Worm (Caenorhabditis elegans): Measurements from ENCODE around the gene gana-1.
A peak's percentile ranks its signal among the peaks of the same experiment; 100 is the strongest.

The gana-1 gene

DNA sequence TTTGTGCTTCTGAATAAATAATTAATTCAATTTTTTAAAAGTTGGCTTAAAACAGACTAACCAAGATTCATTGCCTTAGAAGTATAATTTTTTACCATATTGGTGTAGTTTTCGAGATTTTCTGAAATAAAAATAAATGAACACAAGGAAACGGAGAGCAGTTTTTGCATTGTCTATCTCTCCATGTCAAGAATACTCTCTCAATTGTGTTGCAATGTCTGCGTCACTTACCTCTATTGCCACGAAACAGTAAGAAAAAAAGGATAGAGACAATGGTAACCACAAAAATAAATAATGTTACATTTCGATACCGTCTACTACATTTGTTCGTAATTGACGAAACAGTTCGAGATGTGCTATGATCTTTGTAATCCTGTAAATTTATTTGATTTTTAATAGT is 4.1 kb upstream of the gana-1 start, which contains the start of gene R07B7.10:
R07B7.10 (plus strand) TSS at position 285 of the 400 bp plus-strand sequence.
- TF ChIP-seq mdl-1 (tag; optimal IDR thresholded peaks at IDR 0.05) = no peak
- no peak for TF ChIP-seq F13H6.1 (tag; optimal IDR thresholded peaks at IDR 0.05)
- TF ChIP-seq crh-2 (tag; optimal IDR thresholded peaks at IDR 0.05) = peak; percentile 12
- TF ChIP-seq sma-9 (GFP tag; optimal IDR thresholded peaks at IDR 0.05) = peak; percentile 0
- no peak for TF ChIP-seq sma-9 (tag; optimal IDR thresholded peaks at IDR 0.05)

ce11 chrV:12084216-12084615 is 2.8 kb upstream of the gana-1 start, which contains the start of gene R07B7.8:
Gene R07B7.8, minus strand, starts transcription at chrV:12084316.
- TF ChIP-seq F13H6.1 (tag; optimal IDR thresholded peaks at IDR 0.05) = no peak
- no peak for TF ChIP-seq ceh-16 (tag; optimal IDR thresholded peaks at IDR 0.05)
- TF ChIP-seq sma-3 (GFP tag; optimal IDR thresholded peaks at IDR 0.05) = no peak
- TF ChIP-seq ztf-11 (tag; optimal IDR thresholded peaks at IDR 0.05) = no peak
- TF ChIP-seq mab-5 (tag; optimal IDR thresholded peaks at IDR 0.05) = no peak

DNA sequence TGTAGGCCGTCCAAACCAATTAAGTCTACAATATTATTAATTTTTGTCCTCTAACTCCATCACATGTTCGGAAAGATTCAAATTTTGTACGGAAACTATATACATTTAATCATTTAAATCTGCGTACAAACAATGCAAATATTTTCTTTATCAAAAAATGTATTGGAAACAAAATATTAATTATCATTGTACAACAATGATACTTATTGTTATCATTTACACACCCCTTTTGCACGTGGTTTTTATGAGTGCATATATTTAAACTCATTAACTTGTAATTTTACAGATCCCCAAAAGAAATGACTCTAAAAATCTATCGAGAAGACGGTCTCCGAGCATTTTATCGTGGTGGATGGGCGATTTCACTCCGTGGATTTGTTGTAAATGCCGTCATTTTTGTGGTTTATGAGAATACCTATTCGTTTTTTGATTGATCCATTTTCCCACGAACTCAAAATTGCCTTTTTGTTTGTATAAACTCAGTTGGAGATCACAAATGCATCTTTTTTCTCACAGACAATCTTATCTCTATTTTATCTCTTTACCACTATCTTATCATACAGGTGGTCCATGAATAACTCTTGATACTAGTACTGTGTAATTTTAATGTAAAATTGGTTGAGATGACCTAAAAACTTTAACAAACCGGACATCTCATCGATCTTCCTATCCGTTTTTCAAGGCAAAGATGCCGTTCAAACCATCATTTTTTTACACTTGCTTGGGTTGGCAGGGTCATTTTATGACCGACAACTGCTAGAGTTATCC is 983 bp upstream of the gana-1 start:
- TF ChIP-seq nhr-237 (tag; optimal IDR thresholded peaks at IDR 0.05) (no peak), fos-1 (tag; optimal IDR thresholded peaks at IDR 0.05) (peak; percentile 16)

DNA sequence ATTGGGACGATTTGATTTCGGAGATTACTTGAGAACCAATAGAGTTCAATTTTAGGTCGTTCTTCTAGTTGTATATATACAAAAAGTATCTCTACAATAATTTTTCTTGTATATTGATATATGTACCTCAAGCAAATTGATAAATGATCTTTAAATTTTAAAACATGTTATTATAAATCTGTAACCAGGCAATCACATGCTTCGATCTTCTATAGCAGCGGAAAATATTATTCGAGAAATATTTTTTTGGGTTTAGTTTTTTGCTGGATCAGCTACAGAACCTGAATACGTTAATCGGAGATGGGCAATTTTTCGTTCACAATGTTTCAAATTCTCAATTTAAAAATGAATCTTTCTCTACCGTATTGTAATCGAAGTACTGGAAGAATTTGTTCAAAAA is 1.7 kb downstream of the gana-1 start, which contains the start of gene R07B7.12:
R07B7.12 (plus strand) TSS at position 301 of the 400 bp plus-strand sequence.
- TF ChIP-seq unc-39 (tag; optimal IDR thresholded peaks at IDR 0.05) (no peak), lin-11 (tag; optimal IDR thresholded peaks at IDR 0.05) (no peak), alr-1 (tag; optimal IDR thresholded peaks at IDR 0.05) (no peak), fos-1 (tag; optimal IDR thresholded peaks at IDR 0.05) (no peak), nhr-12 (tag; optimal IDR thresholded peaks at IDR 0.05) (no peak), lin-13 (GFP tag; optimal IDR thresholded peaks at IDR 0.05) (no peak), blmp-1 (tag; optimal IDR thresholded peaks at IDR 0.05; ENCODE audit: insufficient read depth) (no peak), nhr-23 (tag; optimal IDR thresholded peaks at IDR 0.05) (no peak), mbf-1 (tag; optimal IDR thresholded peaks at IDR 0.05) (no peak), R02D3.7 (tag; optimal IDR thresholded peaks at IDR 0.05) (no peak), sem-4 (tag; optimal IDR thresholded peaks at IDR 0.05) (no peak), nhr-11 (tag; optimal IDR thresholded peaks at IDR 0.05) (no peak), unc-55 (GFP tag; optimal IDR thresholded peaks at IDR 0.05) (no peak)

DNA sequence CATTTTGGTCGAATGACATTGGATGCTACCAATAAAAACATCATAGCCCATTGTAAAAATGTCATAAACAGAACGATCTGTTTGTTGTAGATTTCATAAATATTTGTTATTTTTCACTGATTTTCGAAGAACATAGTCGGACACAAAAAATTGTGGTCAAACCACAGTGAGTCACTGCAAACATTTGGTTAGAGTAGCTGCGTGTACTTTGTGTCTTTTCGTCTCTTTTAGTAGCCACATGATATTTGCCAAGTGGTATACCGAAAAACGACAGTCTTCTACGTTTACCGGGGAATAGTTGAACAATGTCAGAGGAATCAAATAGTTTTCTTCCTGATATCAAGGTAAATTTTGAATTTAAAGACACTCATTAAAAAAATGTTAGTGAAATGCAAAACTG is 4.7 kb downstream of the gana-1 start, which contains the start of gene nhr-206:
nhr-206 (plus strand) TSS at position 248 of the 400 bp plus-strand sequence.
- TF ChIP-seq mbf-1 (tag; optimal IDR thresholded peaks at IDR 0.05) (no peak), nhr-12 (tag; optimal IDR thresholded peaks at IDR 0.05) (no peak), sma-9 (GFP tag; optimal IDR thresholded peaks at IDR 0.05) (peak; percentile 56), sma-9 (tag; optimal IDR thresholded peaks at IDR 0.05) (no peak), ZK546.5 (tag; optimal IDR thresholded peaks at IDR 0.05) (no peak), snpc-4 (tag; optimal IDR thresholded peaks at IDR 0.05) (no peak), aly-2 (tag; optimal IDR thresholded peaks at IDR 0.05) (no peak), Y55F3AM.14 (GFP tag; optimal IDR thresholded peaks at IDR 0.05) (no peak), nhr-237 (tag; optimal IDR thresholded peaks at IDR 0.05) (no peak), ceh-82 (tag; optimal IDR thresholded peaks at IDR 0.05) (no peak), R02D3.7 (tag; optimal IDR thresholded peaks at IDR 0.05) (no peak), skn-1 (tag; optimal IDR thresholded peaks at IDR 0.05) (no peak), lin-13 (GFP tag; optimal IDR thresholded peaks at IDR 0.05) (no peak), lsy-2 (tag; optimal IDR thresholded peaks at IDR 0.05) (no peak), nhr-23 (tag; optimal IDR thresholded peaks at IDR 0.05) (no peak), nhr-25 (tag; optimal IDR thresholded peaks at IDR 0.05) (peak; percentile 12), ztf-4 (tag; optimal IDR thresholded peaks at IDR 0.05) (no peak), ceh-16 (tag; optimal IDR thresholded peaks at IDR 0.05) (no peak), ztf-11 (tag; optimal IDR thresholded peaks at IDR 0.05) (no peak), fos-1 (tag; optimal IDR thresholded peaks at IDR 0.05) (peak; percentile 85), alr-1 (tag; optimal IDR thresholded peaks at IDR 0.05) (no peak), F13H6.1 (tag; optimal IDR thresholded peaks at IDR 0.05) (peak; percentile 7), nhr-11 (tag; optimal IDR thresholded peaks at IDR 0.05) (no peak), nhr-77 (tag; optimal IDR thresholded peaks at IDR 0.05) (no peak), elt-3 (tag; optimal IDR thresholded peaks at IDR 0.05) (no peak), gmeb-1 (tag; optimal IDR thresholded peaks at IDR 0.05) (no peak), unc-62 (GFP tag; optimal IDR thresholded peaks at IDR 0.05) (no peak), nhr-129 (tag; optimal IDR thresholded peaks at IDR 0.05) (peak; percentile 71), elt-1 (tag; optimal IDR thresholded peaks at IDR 0.05) (no peak), mab-5 (tag; optimal IDR thresholded peaks at IDR 0.05) (no peak), mdl-1 (tag; optimal IDR thresholded peaks at IDR 0.05) (no peak), sem-4 (tag; optimal IDR thresholded peaks at IDR 0.05) (no peak), ztf-1 (GFP tag; conservative IDR thresholded peaks at IDR 0.05) (no peak), zag-1 (tag; optimal IDR thresholded peaks at IDR 0.05) (no peak), ama-1 (optimal IDR thresholded peaks at IDR 0.05) (no peak), sma-3 (GFP tag; optimal IDR thresholded peaks at IDR 0.05) (peak; percentile 21), crh-2 (tag; optimal IDR thresholded peaks at IDR 0.05) (peak; percentile 67), lin-39 (tag; optimal IDR thresholded peaks at IDR 0.05) (no peak)
